Worm (Caenorhabditis elegans): ENCODE results near the gene srd-64.

- TF ChIP-seq W03F9.2 (tag; optimal IDR thresholded peaks at IDR 0.05), result no peak
- TF ChIP-seq dao-5 (tag; optimal IDR thresholded peaks at IDR 0.05), result no peak
- no peak for TF ChIP-seq him-1 (tag; optimal IDR thresholded peaks at IDR 0.05)
Observed at ce11 chrIII:1674760-1675159, 20.1 kb downstream of the srd-64 start.

Data from whole organism, L4/young adult.